Fruit fly (Drosophila melanogaster) whole organism, embryonic: ENCODE data around the gene CG43925.

Experiments
- BEAF-32 ChIP-seq: fragments of 200-800 bp; sonication (Bioruptor generic); optimal IDR thresholded peaks from 3 replicates; lab custom pipeline; 2017; ENCODE audit warnings: missing biosample characterization, missing genetic modification characterization, mild to moderate bottlenecking, moderate library complexity, missing genetic modification reagents
- CG12155 ChIP-seq: fragments of 200-800 bp; sonication (Bioruptor generic); optimal IDR thresholded peaks from 3 replicates; lab custom pipeline; 2016; ENCODE audit warnings: missing biosample characterization, missing genetic modification characterization
- CG14050 ChIP-seq: fragments of 200-800 bp; sonication (Bioruptor generic); IDR thresholded peaks from 3 replicates; pipeline ENCODE4 v1.3.6; 2022; ENCODE audit warnings: missing biosample characterization, missing genetic modification characterization
- CG15073 ChIP-seq: fragments of 200-800 bp; sonication (Bioruptor generic); optimal IDR thresholded peaks from 2 replicates; lab custom pipeline; 2016; ENCODE audit warnings: missing biosample characterization, missing genetic modification characterization
- CG1792 ChIP-seq: fragments of 200-800 bp; sonication (Bioruptor generic); optimal IDR thresholded peaks from 2 replicates; lab custom pipeline; 2016; ENCODE audit warnings: missing biosample characterization, missing genetic modification characterization
- CG1832 ChIP-seq: fragments of 200-800 bp; sonication (Bioruptor generic); optimal IDR thresholded peaks from 2 replicates; lab custom pipeline; 2017; ENCODE audit warnings: missing biosample characterization, mild to moderate bottlenecking, missing genetic modification characterization, inconsistent platforms
- CG18619 ChIP-seq: fragments of 200-800 bp; sonication (Bioruptor generic); optimal IDR thresholded peaks from 3 replicates; lab custom pipeline; 2017; ENCODE audit warnings: missing biosample characterization, mild to moderate bottlenecking, missing genetic modification characterization
- CG2120 ChIP-seq: fragments of 200-800 bp; sonication (Bioruptor generic); optimal IDR thresholded peaks from 3 replicates; lab custom pipeline; 2016; ENCODE audit warnings: missing biosample characterization, missing genetic modification characterization
- CG31224 ChIP-seq: fragments of 200-800 bp; sonication (Bioruptor generic); IDR thresholded peaks from 2 replicates; pipeline ENCODE4 v1.3.6; 2022; ENCODE audit warnings: missing biosample characterization, missing genetic modification characterization
- CG3281 ChIP-seq: fragments of 200-800 bp; sonication (Bioruptor generic); optimal IDR thresholded peaks from 3 replicates; lab custom pipeline; 2017; ENCODE audit warnings: missing biosample characterization, mild to moderate bottlenecking, missing genetic modification characterization
- CG33557 ChIP-seq: fragments of 200-800 bp; sonication (Bioruptor generic); optimal IDR thresholded peaks from 2 replicates; lab custom pipeline; 2019; ENCODE audit warnings: missing biosample characterization, mild to moderate bottlenecking, missing genetic modification characterization, moderate library complexity
- CG34422 ChIP-seq: fragments of 200-800 bp; sonication (Bioruptor generic); IDR thresholded peaks from 3 replicates; pipeline ENCODE4 v1.3.6; 2022; ENCODE audit warnings: missing biosample characterization, missing genetic modification characterization
- CG3838 ChIP-seq: fragments of 200-800 bp; sonication (Bioruptor generic); optimal IDR thresholded peaks from 3 replicates; lab custom pipeline; 2016; ENCODE audit warnings: missing biosample characterization, missing genetic modification characterization
- CG4730 ChIP-seq: fragments of 200-800 bp; sonication (Bioruptor generic); IDR thresholded peaks from 2 replicates; pipeline ENCODE4 v1.3.6; 2022; ENCODE audit warnings: missing biosample characterization, missing genetic modification characterization
- CG6683 ChIP-seq: fragments of 200-800 bp; sonication (Bioruptor generic); optimal IDR thresholded peaks from 2 replicates; lab custom pipeline; 2017; ENCODE audit warnings: missing biosample characterization, mild to moderate bottlenecking, missing genetic modification characterization, missing genetic modification reagents
- CG6765 ChIP-seq: fragments of 200-800 bp; sonication (Bioruptor generic); optimal IDR thresholded peaks from 3 replicates; lab custom pipeline; 2017; ENCODE audit warnings: missing biosample characterization, mild to moderate bottlenecking, missing genetic modification characterization
- CG8359 ChIP-seq: fragments of 200-800 bp; sonication (Bioruptor generic); optimal IDR thresholded peaks from 2 replicates; lab custom pipeline; 2017; ENCODE audit warnings: missing biosample characterization, mild to moderate bottlenecking, missing genetic modification characterization, borderline replicate concordance
- CG9932 ChIP-seq: fragments of 200-800 bp; sonication (Bioruptor generic); IDR thresholded peaks from 2 replicates; pipeline ENCODE4 v1.3.6; 2022; ENCODE audit warnings: missing biosample characterization, missing genetic modification characterization
- D19A ChIP-seq: fragments of 200-800 bp; optimal IDR thresholded peaks from 3 replicates; lab custom pipeline; 2019; ENCODE audit warnings: missing biosample characterization, mild to moderate bottlenecking, missing genetic modification characterization, moderate library complexity
- Dad ChIP-seq: fragments of 200-800 bp; sonication (Bioruptor generic); optimal IDR thresholded peaks from 3 replicates; lab custom pipeline; 2016; ENCODE audit warnings: missing biosample characterization, missing genetic modification characterization
- Doc3 ChIP-seq: fragments of 200-800 bp; sonication (Bioruptor generic); IDR thresholded peaks from 3 replicates; pipeline ENCODE4 v1.3.6; 2022; ENCODE audit warnings: missing biosample characterization, missing genetic modification characterization; ENCODE audit not compliant: partially characterized antibody
- Dref ChIP-seq: fragments of 200-800 bp; sonication (Bioruptor generic); IDR thresholded peaks from 2 replicates; pipeline ENCODE4 v1.3.6; 2022; ENCODE audit warnings: missing biosample characterization, missing genetic modification characterization
- Fer2 ChIP-seq: fragments of 200-800 bp; sonication (Bioruptor generic); optimal IDR thresholded peaks from 2 replicates; lab custom pipeline; 2018; ENCODE audit warnings: missing biosample characterization, mild to moderate bottlenecking, missing genetic modification characterization, moderate library complexity
- Gug ChIP-seq: fragments of 200-800 bp; sonication (Bioruptor generic); IDR thresholded peaks from 4 replicates; pipeline ENCODE4 v1.3.6; 2022; ENCODE audit warnings: missing biosample characterization, missing genetic modification characterization
- HLHmδ ChIP-seq: fragments of 200-800 bp; sonication (Bioruptor generic); optimal IDR thresholded peaks from 2 replicates; lab custom pipeline; 2018; ENCODE audit warnings: missing biosample characterization, mild to moderate bottlenecking, missing genetic modification characterization, moderate library complexity
- Myb ChIP-seq: fragments of 200-800 bp; sonication (Bioruptor generic); optimal IDR thresholded peaks from 2 replicates; lab custom pipeline; 2016; ENCODE audit warnings: missing biosample characterization, missing genetic modification characterization
- NC2α ChIP-seq: fragments of 200-800 bp; sonication (Bioruptor generic); optimal IDR thresholded peaks from 2 replicates; lab custom pipeline; 2016; ENCODE audit warnings: missing biosample characterization, missing genetic modification characterization
- Oli ChIP-seq: fragments of 200-800 bp; sonication (Bioruptor generic); optimal IDR thresholded peaks from 2 replicates; lab custom pipeline; 2018; ENCODE audit warnings: missing biosample characterization, mild to moderate bottlenecking, missing genetic modification characterization, moderate library complexity
- Ptx1 ChIP-seq: fragments of 200-800 bp; sonication (Bioruptor generic); IDR thresholded peaks from 2 replicates; pipeline ENCODE4 v1.3.6; 2022; ENCODE audit warnings: missing biosample characterization, missing genetic modification characterization
- Six4 ChIP-seq: fragments of 200-800 bp; sonication (Bioruptor generic); optimal IDR thresholded peaks from 2 replicates; lab custom pipeline; 2016; ENCODE audit warnings: missing biosample characterization, missing genetic modification characterization
- Sox100B ChIP-seq: fragments of 200-800 bp; sonication (Bioruptor generic); optimal IDR thresholded peaks from 3 replicates; lab custom pipeline; 2018; ENCODE audit warnings: missing biosample characterization, mild to moderate bottlenecking, missing genetic modification characterization
- Sox102F ChIP-seq: fragments of 200-800 bp; sonication (Bioruptor generic); optimal IDR thresholded peaks from 2 replicates; lab custom pipeline; 2018; ENCODE audit warnings: missing biosample characterization, mild to moderate bottlenecking, missing genetic modification characterization, moderate library complexity
- cad ChIP-seq: fragments of >200 bp; optimal IDR thresholded peaks from 2 replicates; lab custom pipeline; 2017; ENCODE audit warnings: missing biosample characterization, missing genetic modification characterization
- cato ChIP-seq: fragments of 200-800 bp; sonication (Bioruptor generic); optimal IDR thresholded peaks from 2 replicates; lab custom pipeline; 2016; ENCODE audit warnings: missing biosample characterization, missing genetic modification characterization, borderline replicate concordance
- chinmo ChIP-seq: fragments of 200-800 bp; sonication (Bioruptor generic); IDR thresholded peaks from 4 replicates; pipeline ENCODE4 v1.3.6; 2022; ENCODE audit warnings: missing biosample characterization, missing genetic modification characterization; ENCODE audit not compliant: partially characterized antibody
- da ChIP-seq: fragments of 200-800 bp; sonication (Bioruptor generic); optimal IDR thresholded peaks from 2 replicates; lab custom pipeline; 2016; ENCODE audit warnings: missing biosample characterization, missing genetic modification characterization
- dan ChIP-seq: fragments of 200-800 bp; sonication (Bioruptor generic); IDR thresholded peaks from 2 replicates; pipeline ENCODE4 v1.3.6; 2022; ENCODE audit warnings: missing biosample characterization, missing genetic modification characterization
- fd3F ChIP-seq: fragments of 200-800 bp; sonication (Bioruptor generic); optimal IDR thresholded peaks from 2 replicates; lab custom pipeline; 2018; ENCODE audit warnings: missing biosample characterization, mild to moderate bottlenecking, missing genetic modification characterization, moderate library complexity
- fd64A ChIP-seq: fragments of 200-800 bp; sonication (Bioruptor generic); optimal IDR thresholded peaks from 3 replicates; lab custom pipeline; 2018; ENCODE audit warnings: missing biosample characterization, mild to moderate bottlenecking, missing genetic modification characterization
- insv ChIP-seq, 2 experiments: fragments of 200-800 bp; sonication (Bioruptor generic); optimal IDR thresholded peaks; 3 replicates each; lab custom pipeline; 2016 to 2018; ENCODE audit warnings: missing biosample characterization in 2 of 2, missing genetic modification characterization in 2 of 2
- odd ChIP-seq: fragments of 200-800 bp; sonication (Bioruptor generic); optimal IDR thresholded peaks from 2 replicates; lab custom pipeline; 2017; ENCODE audit warnings: missing biosample characterization, mild to moderate bottlenecking, missing genetic modification characterization
- prd ChIP-seq, 3 experiments: fragments of >200 bp in 2 of 3; fragments of 200-800 bp in 1 of 3; sonication (Bioruptor generic) in 1 of 3; optimal IDR thresholded peaks in 2 of 3; IDR thresholded peaks in 1 of 3; 2 replicates in 2 of 3; 3 replicates in 1 of 3; pipeline versions ENCODE4 v1.3.6 to Lab custom; 2017 to 2022; ENCODE audit warnings: missing biosample characterization in 1 of 3, missing genetic modification characterization in 1 of 3
- repo ChIP-seq: fragments of 200-800 bp; sonication (Bioruptor generic); optimal IDR thresholded peaks from 2 replicates; lab custom pipeline; 2016; ENCODE audit warnings: missing biosample characterization, missing genetic modification characterization
- sima ChIP-seq: fragments of 200-800 bp; sonication (Bioruptor generic); optimal IDR thresholded peaks from 2 replicates; lab custom pipeline; 2016; ENCODE audit warnings: missing biosample characterization, missing genetic modification characterization
- sisA ChIP-seq: fragments of 200-800 bp; sonication (Bioruptor generic); IDR thresholded peaks from 2 replicates; pipeline ENCODE4 v1.3.6; 2022; ENCODE audit warnings: missing biosample characterization, missing genetic modification characterization
- stc ChIP-seq: fragments of 200-800 bp; sonication (Bioruptor generic); IDR thresholded peaks from 2 replicates; pipeline ENCODE4 v1.3.6; 2022; ENCODE audit warnings: missing biosample characterization, missing genetic modification characterization
- zf30C ChIP-seq: fragments of 200-800 bp; sonication (Bioruptor generic); optimal IDR thresholded peaks from 3 replicates; lab custom pipeline; 2018; ENCODE audit warnings: missing biosample characterization, mild to moderate bottlenecking, missing genetic modification characterization

CG43925 gene

dm6 chr2L:13215640-13216129 is 39.5 kb downstream of the CG43925 start (continued):
- peak; percentile 33; the same call in 1 of the 2 replicates for TF ChIP-seq CG31224

DNA sequence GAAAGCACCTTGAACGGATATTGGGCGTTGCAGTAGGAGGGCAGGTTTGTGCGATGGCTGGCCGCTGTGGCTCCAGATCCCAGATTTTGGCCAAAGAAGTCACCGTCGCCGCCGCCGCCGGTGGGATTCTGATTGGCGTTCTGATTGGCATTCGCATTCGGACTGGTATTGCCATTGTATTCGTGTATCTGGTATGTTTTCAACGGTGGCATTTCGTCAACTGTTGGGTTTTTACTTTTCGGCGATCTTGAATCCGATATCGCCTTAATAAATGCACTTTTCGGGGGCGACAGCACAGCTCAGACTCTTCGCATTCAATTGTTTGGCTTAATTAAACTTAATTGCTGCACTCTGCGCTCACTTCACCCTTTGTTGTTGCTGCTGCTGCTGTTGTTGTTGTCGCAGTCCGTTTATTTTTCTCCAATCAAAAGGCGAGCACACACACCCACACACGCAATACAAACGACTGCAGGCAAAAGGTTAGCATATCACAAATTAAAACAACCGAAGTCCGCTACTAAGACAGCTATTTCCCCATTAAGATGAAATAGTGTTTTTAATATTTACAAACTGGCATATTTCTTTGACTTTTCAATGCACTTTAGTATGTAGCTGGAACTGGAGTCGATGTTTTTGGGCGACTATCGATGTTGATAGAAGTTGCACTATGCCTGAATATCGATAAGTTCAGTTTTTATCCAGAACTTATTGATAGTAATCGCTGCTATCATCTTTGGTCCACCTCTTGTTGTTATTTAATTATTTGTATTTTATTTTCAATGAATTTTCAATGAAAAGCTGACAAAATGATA is 43.3 kb downstream of the CG43925 start, which contains the start of the genes CG9426 and mRF1:
CG9426 (minus strand) TSS at position 643 of the 812 bp plus-strand sequence.
mRF1 (plus strand) TSS at position 699 of the 812 bp plus-strand sequence.
- TF ChIP-seq BEAF-32, result peak; percentile 95
- TF ChIP-seq insv (GFP tag; optimal IDR thresholded peaks at IDR 0.05; lab: Kevin White, UChicago), result peak; percentile 84 to 96
- TF ChIP-seq CG6765 (GFP tag; lab: Kevin White, UChicago), result no peak
- TF ChIP-seq CG34422 (GFP tag; lab: Robert Waterston, UW), result peak; percentile 65; the same call in 1 of the 3 replicates
- TF ChIP-seq prd (optimal IDR thresholded peaks at IDR 0.05; lab: Kevin White, UChicago), result no peak
- TF ChIP-seq prd (GFP tag; IDR thresholded peaks at IDR 0.05; lab: Robert Waterston, UW), result no peak
- TF ChIP-seq CG33557 (GFP tag; lab: Kevin White, UChicago), result no peak
- TF ChIP-seq CG8359, result no peak
- TF ChIP-seq CG12155, result peak; percentile 17
- TF ChIP-seq repo, result no peak
- no peak for TF ChIP-seq Oli (tag; lab: Kevin White, UChicago)
- TF ChIP-seq chinmo (GFP tag; lab: Robert Waterston, UW), result peak; percentile 98
- no peak for TF ChIP-seq Dad (GFP tag; lab: Kevin White, UChicago)
- TF ChIP-seq CG3281, result peak; percentile 13
- no peak for TF ChIP-seq CG4730
- no peak for TF ChIP-seq zf30C (GFP tag; lab: Kevin White, UChicago)
- TF ChIP-seq NC2α (GFP tag; lab: Kevin White, UChicago), result no peak
- TF ChIP-seq D19A (tag; lab: Kevin White, UChicago), result no peak
- no peak for TF ChIP-seq CG18619 (GFP tag; lab: Kevin White, UChicago)
- peak; percentile 66; the same call in 1 of the 2 replicates for TF ChIP-seq CG9932 (GFP tag; lab: Robert Waterston, UW)
- no peak for TF ChIP-seq da
- TF ChIP-seq sima, result no peak
- TF ChIP-seq CG2120 (GFP tag; lab: Kevin White, UChicago), result peak; percentile 36
- peak; percentile 93 for TF ChIP-seq Doc3
- TF ChIP-seq HLHmδ (GFP tag; lab: Kevin White, UChicago), result no peak
- no peak for TF ChIP-seq CG6683 (GFP tag; lab: Kevin White, UChicago)
- TF ChIP-seq stc (GFP tag; lab: Robert Waterston, UW), result no peak
- no peak for TF ChIP-seq CG3838 (GFP tag; lab: Kevin White, UChicago)
- TF ChIP-seq fd3F (GFP tag; lab: Kevin White, UChicago), result no peak
- TF ChIP-seq CG1832 (GFP tag; lab: Kevin White, UChicago), result no peak
- no peak for TF ChIP-seq CG15073
- TF ChIP-seq Six4 (GFP tag; lab: Kevin White, UChicago), result no peak
- no peak for TF ChIP-seq CG1792 (GFP tag; lab: Kevin White, UChicago)
- TF ChIP-seq dan (GFP tag; lab: Robert Waterston, UW), result no peak
- no peak for TF ChIP-seq odd
- no peak for TF ChIP-seq CG14050 (GFP tag; lab: Robert Waterston, UW)
- TF ChIP-seq fd64A (GFP tag; lab: Kevin White, UChicago), result no peak
- TF ChIP-seq Myb (GFP tag; lab: Kevin White, UChicago), result peak; percentile 17
- TF ChIP-seq Sox100B (GFP tag; lab: Kevin White, UChicago), result no peak
- TF ChIP-seq cato, result no peak
- no peak for TF ChIP-seq cad (GFP tag; lab: Kevin White, UChicago)
- no peak for TF ChIP-seq Sox102F
- peak; percentile 96 for TF ChIP-seq Dref
- no peak for TF ChIP-seq Ptx1 (GFP tag; lab: Robert Waterston, UW)
- no peak; the same call in 3 of the 4 replicates for TF ChIP-seq Gug (GFP tag; lab: Robert Waterston, UW)
- TF ChIP-seq sisA (GFP tag; lab: Robert Waterston, UW), result no peak
- TF ChIP-seq Fer2 (tag; lab: Kevin White, UChicago), result no peak
